Fruit fly (Drosophila melanogaster): ENCODE measurements around the gene CG32856.

DNA sequence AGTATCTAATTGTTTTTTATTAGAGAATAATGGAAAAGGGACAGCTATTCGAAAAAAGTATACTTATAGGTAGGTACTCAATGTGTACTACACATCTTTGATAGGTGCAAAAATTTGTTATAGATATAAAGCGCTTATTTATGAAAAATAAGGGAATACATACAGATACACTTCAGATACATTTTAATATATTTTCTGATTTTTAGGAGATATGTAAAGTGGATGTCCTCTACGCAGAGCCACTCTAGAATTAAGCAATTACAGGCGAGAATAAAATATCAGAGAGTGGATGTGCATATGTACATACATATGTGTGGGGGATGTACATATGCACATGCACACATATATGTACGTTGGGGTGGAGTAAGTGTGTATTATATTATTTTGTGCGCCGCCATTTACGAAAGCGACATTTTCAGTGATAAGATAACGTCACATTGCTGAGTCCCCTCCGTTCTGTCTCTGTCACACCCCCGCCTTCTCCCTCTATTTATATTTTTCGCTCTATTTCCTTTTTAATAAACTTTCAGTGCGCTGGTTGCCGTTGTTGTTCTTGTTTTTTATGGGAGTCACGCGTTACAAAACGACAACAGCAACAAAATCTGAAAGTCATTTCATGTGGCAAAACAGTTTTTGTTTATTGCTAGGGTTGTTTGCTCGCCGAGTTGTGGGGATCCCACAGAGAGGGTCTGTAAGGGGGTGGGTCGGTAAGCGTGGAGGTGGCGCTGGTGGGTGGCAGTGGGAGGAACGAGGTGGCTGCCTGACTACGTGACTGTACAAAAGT is 39.7 kb upstream of the CG32856 start:
- TF ChIP-seq Dfd (GFP tag; optimal IDR thresholded peaks at IDR 0.05) (no peak), sv (GFP tag; optimal IDR thresholded peaks at IDR 0.05) (no peak), Myc (optimal IDR thresholded peaks at IDR 0.05) (no peak), lola (GFP tag; optimal IDR thresholded peaks at IDR 0.05) (no peak), psq (GFP tag; optimal IDR thresholded peaks at IDR 0.05) (no peak), pan (optimal IDR thresholded peaks at IDR 0.05) (no peak)

All from whole organism, wandering third instar larva.